Fruit fly (Drosophila melanogaster): Measurements from ENCODE around the gene CG3337.

Gene CG3337

dm6 chr3R:21199953-21200368 is 23.4 kb downstream of the CG3337 start (continued):
- TF ChIP-seq OdsH (GFP tag; optimal IDR thresholded peaks at IDR 0.05) (peak; percentile 78), CG11902 (GFP tag; optimal IDR thresholded peaks at IDR 0.05) (peak; percentile 20), CG15336 (GFP tag; IDR thresholded peaks at IDR 0.05) (peak; percentile 88), Lpt (GFP tag; optimal IDR thresholded peaks at IDR 0.05) (peak; percentile 35), eg (GFP tag; IDR thresholded peaks at IDR 0.05) (peak; percentile 75), net (GFP tag; optimal IDR thresholded peaks at IDR 0.05) (peak; percentile 83), vri (GFP tag; optimal IDR thresholded peaks at IDR 0.05) (no peak), CG7368 (GFP tag; optimal IDR thresholded peaks at IDR 0.05) (peak; percentile 31)

- TF ChIP-seq Eip78C (GFP tag) (peak; percentile 55), achi (GFP tag; optimal IDR thresholded peaks at IDR 0.05) (no peak), CG6163 (GFP tag; IDR thresholded peaks at IDR 0.05) (peak; percentile 37; the same call in 1 of the 3 replicates), esn (GFP tag; optimal IDR thresholded peaks at IDR 0.05) (no peak), svp (GFP tag) (peak; percentile 81), vri (GFP tag; optimal IDR thresholded peaks at IDR 0.05) (peak; percentile 13), CG6808 (GFP tag; optimal IDR thresholded peaks at IDR 0.05) (no peak), CG3919 (GFP tag; optimal IDR thresholded peaks at IDR 0.05) (no peak), Hr4 (GFP tag; optimal IDR thresholded peaks at IDR 0.05) (peak; percentile 1), eg (GFP tag; IDR thresholded peaks at IDR 0.05) (peak; percentile 48; the same call in 1 of the 3 replicates), fkh (GFP tag; optimal IDR thresholded peaks at IDR 0.05) (peak; percentile 67)
Observed at dm6 chr3R:21199085-21199899, 24.1 kb downstream of the CG3337 start.

dm6 chr3R:21198073-21198472 is 25.3 kb downstream of the CG3337 start:
- TF ChIP-seq Blimp-1 (GFP tag; optimal IDR thresholded peaks at IDR 0.05) (no peak), esn (GFP tag; optimal IDR thresholded peaks at IDR 0.05) (no peak), CG6808 (GFP tag; optimal IDR thresholded peaks at IDR 0.05) (no peak), CG6854 (GFP tag; optimal IDR thresholded peaks at IDR 0.05) (no peak), CG3032 (tag; optimal IDR thresholded peaks at IDR 0.05) (no peak), Hr39 (GFP tag; optimal IDR thresholded peaks at IDR 0.05) (no peak), dsx (GFP tag; optimal IDR thresholded peaks at IDR 0.05; ENCODE audit: poor library complexity, severe bottlenecking) (no peak), Gug (GFP tag; IDR thresholded peaks at IDR 0.05) (no peak), vri (GFP tag; optimal IDR thresholded peaks at IDR 0.05) (peak; percentile 74), Eip93F (GFP tag; optimal IDR thresholded peaks at IDR 0.05) (no peak), Ets96B (tag; optimal IDR thresholded peaks at IDR 0.05) (no peak), CG9139 (GFP tag; optimal IDR thresholded peaks at IDR 0.05) (no peak), CG11762 (GFP tag; optimal IDR thresholded peaks at IDR 0.05; ENCODE audit: insufficient read depth) (no peak), CG10631 (GFP tag; optimal IDR thresholded peaks at IDR 0.05) (no peak), CG4318 (GFP tag; optimal IDR thresholded peaks at IDR 0.05) (no peak), fkh (GFP tag; optimal IDR thresholded peaks at IDR 0.05) (peak; percentile 78)

- TF ChIP-seq svp (GFP tag) (peak; percentile 10), CG9139 (GFP tag; optimal IDR thresholded peaks at IDR 0.05) (no peak), vri (GFP tag; optimal IDR thresholded peaks at IDR 0.05) (peak; percentile 1), CG10669 (GFP tag; optimal IDR thresholded peaks at IDR 0.05) (no peak)
Observed at dm6 chr3R:21197566-21197965, 25.8 kb downstream of the CG3337 start.

dm6 chr3R:21195210-21195967 is 28.0 kb downstream of the CG3337 start:
- TF ChIP-seq Sox102F (GFP tag; optimal IDR thresholded peaks at IDR 0.05) (peak; percentile 40), CG3032 (tag; optimal IDR thresholded peaks at IDR 0.05) (peak; percentile 34), OdsH (GFP tag; optimal IDR thresholded peaks at IDR 0.05) (peak; percentile 58), CG15336 (GFP tag; IDR thresholded peaks at IDR 0.05) (peak; percentile 84), net (GFP tag; optimal IDR thresholded peaks at IDR 0.05) (peak; percentile 53), Eip93F (GFP tag; optimal IDR thresholded peaks at IDR 0.05) (no peak), CG11902 (GFP tag; optimal IDR thresholded peaks at IDR 0.05) (no peak), CG8119 (GFP tag; IDR thresholded peaks at IDR 0.05) (peak; percentile 68), lz (GFP tag; optimal IDR thresholded peaks at IDR 0.05) (peak; percentile 38), CG9139 (GFP tag; optimal IDR thresholded peaks at IDR 0.05) (no peak), CG16779 (tag; optimal IDR thresholded peaks at IDR 0.05) (peak; percentile 46), fd59A (GFP tag; optimal IDR thresholded peaks at IDR 0.05) (peak; percentile 21), Sox15 (GFP tag; optimal IDR thresholded peaks at IDR 0.05) (no peak), Hr39 (GFP tag; optimal IDR thresholded peaks at IDR 0.05) (peak; percentile 40), dsx (GFP tag; optimal IDR thresholded peaks at IDR 0.05; ENCODE audit: poor library complexity, severe bottlenecking) (peak; percentile 27), Eip75B (GFP tag; optimal IDR thresholded peaks at IDR 0.05) (peak; percentile 33), CG31627 (GFP tag; optimal IDR thresholded peaks at IDR 0.05) (peak; percentile 41), CG4318 (GFP tag; optimal IDR thresholded peaks at IDR 0.05) (peak; percentile 29), Gug (GFP tag; IDR thresholded peaks at IDR 0.05) (no peak), vri (GFP tag; optimal IDR thresholded peaks at IDR 0.05) (no peak), Hr38 (GFP tag; optimal IDR thresholded peaks at IDR 0.05) (no peak)
